Worm (Caenorhabditis elegans): ENCODE measurements around the gene D2045.9.

Gene D2045.9

ce11 chrIII:10474945-10475344 is at the start of gene D2045.9:
Gene D2045.9 (plus strand): TSS chrIII:10475245.
- no peak for TF ChIP-seq T20F7.1 (GFP tag; optimal IDR thresholded peaks at IDR 0.05)
- no peak for TF ChIP-seq aha-1 (tag)
- no peak for TF ChIP-seq cey-2 (tag; optimal IDR thresholded peaks at IDR 0.05; ENCODE audit: borderline replicate concordance, insufficient read depth)
- no peak for TF ChIP-seq madf-5 (GFP tag; IDR thresholded peaks at IDR 0.05)
- no peak for TF ChIP-seq lin-38 (GFP tag; IDR thresholded peaks at IDR 0.05)
- TF ChIP-seq madf-9 (GFP tag; conservative IDR thresholded peaks at IDR 0.05), result no peak
- no peak for TF ChIP-seq dmd-9 (GFP tag; IDR thresholded peaks at IDR 0.05)

- TF ChIP-seq snpc-1.2 (GFP tag; IDR thresholded peaks at IDR 0.05) (no peak), ZK546.5 (tag; optimal IDR thresholded peaks at IDR 0.05) (no peak), skn-1 (tag; optimal IDR thresholded peaks at IDR 0.05) (no peak)
These were observed 47.2 kb upstream of the D2045.9 start, which contains the start of gene prp-3 for ce11 chrIII:10427882-10428281. Gene prp-3 (minus strand): TSS chrIII:10427982.

DNA sequence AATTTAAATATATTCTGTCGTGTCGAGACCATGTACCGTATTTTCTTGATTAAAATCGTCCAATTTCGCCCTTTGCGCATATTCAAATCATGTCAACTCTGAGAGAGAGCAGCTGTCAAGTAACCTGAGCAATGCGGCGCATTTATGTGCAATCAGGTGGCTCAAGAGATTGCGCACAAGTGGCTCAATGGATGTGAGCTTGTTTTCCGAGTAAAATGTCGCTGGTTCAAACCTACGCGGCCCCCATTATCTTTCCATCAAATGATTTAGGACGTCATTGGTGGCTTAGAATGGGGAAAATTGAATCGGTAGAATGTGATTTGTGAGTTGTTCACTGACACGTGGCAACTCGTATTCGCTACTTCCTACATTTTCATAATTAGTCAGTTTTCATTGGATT is 42.9 kb upstream of the D2045.9 start:
- TF ChIP-seq T20F7.1 (GFP tag; optimal IDR thresholded peaks at IDR 0.05) (no peak), lin-1 (GFP tag; IDR thresholded peaks at IDR 0.05) (no peak), php-3 (GFP tag; IDR thresholded peaks at IDR 0.05) (no peak), unc-39 (tag; optimal IDR thresholded peaks at IDR 0.05) (no peak), mdl-1 (tag; optimal IDR thresholded peaks at IDR 0.05) (no peak), egl-27 (tag; optimal IDR thresholded peaks at IDR 0.05) (no peak), nhr-6 (tag; optimal IDR thresholded peaks at IDR 0.05) (no peak), arid-1 (GFP tag; conservative IDR thresholded peaks at IDR 0.05) (no peak), F37D6.2 (tag; optimal IDR thresholded peaks at IDR 0.05) (no peak), ceh-62 (tag; optimal IDR thresholded peaks at IDR 0.05) (no peak), snpc-1.2 (GFP tag; IDR thresholded peaks at IDR 0.05) (no peak), Y75B8A.6 (GFP tag; IDR thresholded peaks at IDR 0.05) (no peak), nhr-77 (tag; optimal IDR thresholded peaks at IDR 0.05) (no peak), aha-1 (tag) (no peak), ama-1 (optimal IDR thresholded peaks at IDR 0.05) (no peak), dpl-1 (GFP tag; optimal IDR thresholded peaks at IDR 0.05) (no peak), lin-15B (tag; optimal IDR thresholded peaks at IDR 0.05) (no peak), mdt-29 (GFP tag; IDR thresholded peaks at IDR 0.05) (no peak), daf-8 (GFP tag; IDR thresholded peaks at IDR 0.05) (no peak), skn-1 (tag; optimal IDR thresholded peaks at IDR 0.05) (no peak), unc-62 (GFP tag; optimal IDR thresholded peaks at IDR 0.05 in 1 of 2) (peak in 1 of 2 experiments; percentile 18), unc-62 (tag; optimal IDR thresholded peaks at IDR 0.05) (no peak), madf-5 (GFP tag; IDR thresholded peaks at IDR 0.05) (no peak), daf-12 (tag; optimal IDR thresholded peaks at IDR 0.05) (no peak), aly-2 (tag; optimal IDR thresholded peaks at IDR 0.05) (no peak), zip-2 (tag; optimal IDR thresholded peaks at IDR 0.05) (no peak), dve-1 (tag; optimal IDR thresholded peaks at IDR 0.05; ENCODE audit: insufficient read depth) (no peak), dmd-6 (GFP tag; IDR thresholded peaks at IDR 0.05) (no peak), daf-16 (GFP tag; optimal IDR thresholded peaks at IDR 0.05) (no peak), daf-16 (tag; optimal IDR thresholded peaks at IDR 0.05) (peak; percentile 18), F44E2.7 (GFP tag; IDR thresholded peaks at IDR 0.05) (no peak), ceh-44 (GFP tag; IDR thresholded peaks at IDR 0.05) (peak; percentile 52; the same call in 1 of the 2 replicates), nhr-10 (tag; optimal IDR thresholded peaks at IDR 0.05) (no peak), dmd-9 (GFP tag; IDR thresholded peaks at IDR 0.05) (0 out of 2 replicates have a peak, but pooled peaks have one; percentile 28), mxl-3 (GFP tag; optimal IDR thresholded peaks at IDR 0.05) (no peak), ctbp-1 (GFP tag; IDR thresholded peaks at IDR 0.05) (no peak), ZK337.2 (GFP tag; IDR thresholded peaks at IDR 0.05) (no peak), nhr-11 (tag; optimal IDR thresholded peaks at IDR 0.05) (peak; percentile 41), nhr-111 (GFP tag; optimal IDR thresholded peaks at IDR 0.05) (no peak), spr-3 (GFP tag; optimal IDR thresholded peaks at IDR 0.05) (no peak), rbr-2 (tag; optimal IDR thresholded peaks at IDR 0.05) (peak; percentile 13), lsy-2 (tag; optimal IDR thresholded peaks at IDR 0.05) (peak in 1 of 2 experiments; percentile 20), Y5F2A.4 (GFP tag; optimal IDR thresholded peaks at IDR 0.05) (no peak), D1046.2 (GFP tag; IDR thresholded peaks at IDR 0.05) (no peak)

All from whole organism, L4 larva.